Worm (Caenorhabditis elegans): Measurements from ENCODE around the gene irld-66.

DNA sequence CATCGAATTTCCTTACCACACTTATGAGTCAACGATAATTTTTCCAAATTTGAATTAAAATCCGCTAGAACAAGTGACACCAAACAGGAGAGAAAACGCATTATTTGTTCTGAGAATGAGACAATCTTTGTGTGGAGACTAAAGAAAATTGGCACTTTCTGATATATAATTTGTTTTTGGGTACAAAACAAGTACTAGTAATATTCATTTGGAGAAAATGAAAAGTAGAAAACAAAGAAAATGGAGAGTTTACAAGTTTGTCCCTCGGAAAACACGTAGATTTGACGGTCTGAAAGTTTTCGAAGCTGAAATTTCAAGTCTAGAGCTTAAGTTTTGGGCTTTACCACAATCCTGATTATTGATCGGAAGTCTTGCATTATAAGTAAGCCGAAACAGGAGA lies at the start of gene irld-66:
- no peak for TF ChIP-seq let-526 (GFP tag; IDR thresholded peaks at IDR 0.05)
- no peak for TF ChIP-seq him-1 (tag; optimal IDR thresholded peaks at IDR 0.05)

All from whole organism, young adult.